Fruit fly (Drosophila melanogaster) whole organism, embryonic: ENCODE results near the gene Ir75b.

ENCODE experiments used
- Blimp-1 ChIP-seq: fragments of 200-800 bp; sonication (Bioruptor generic); optimal IDR thresholded peaks from 3 replicates; lab custom pipeline; 2018; ENCODE audit warnings: missing biosample characterization, missing genetic modification characterization, mild to moderate bottlenecking, moderate library complexity, missing genetic modification reagents
- CG10431 ChIP-seq: fragments of 200-800 bp; sonication (Bioruptor generic); optimal IDR thresholded peaks from 3 replicates; lab custom pipeline; 2018; ENCODE audit warnings: missing biosample characterization, mild to moderate bottlenecking, missing genetic modification characterization
- CG10565 ChIP-seq: fragments of 200-800 bp; sonication (Bioruptor generic); optimal IDR thresholded peaks from 3 replicates; lab custom pipeline; 2016; ENCODE audit warnings: missing biosample characterization, mild to moderate bottlenecking, missing genetic modification characterization
- CG11456 ChIP-seq: fragments of 200-800 bp; sonication (Bioruptor generic); IDR thresholded peaks from 3 replicates; pipeline ENCODE4 v1.3.6; 2022; ENCODE audit warnings: missing biosample characterization, missing genetic modification characterization
- CG12155 ChIP-seq: fragments of 200-800 bp; sonication (Bioruptor generic); optimal IDR thresholded peaks from 3 replicates; lab custom pipeline; 2016; ENCODE audit warnings: missing biosample characterization, missing genetic modification characterization
- CG12219 ChIP-seq: fragments of 200-800 bp; sonication (Bioruptor generic); optimal IDR thresholded peaks from 3 replicates; lab custom pipeline; 2018; ENCODE audit warnings: missing biosample characterization, mild to moderate bottlenecking, missing genetic modification characterization
- CG1233 ChIP-seq: fragments of 200-800 bp; sonication (Bioruptor generic); optimal IDR thresholded peaks from 4 replicates; lab custom pipeline; 2018; ENCODE audit warnings: missing biosample characterization, mild to moderate bottlenecking, missing genetic modification characterization
- CG12942 ChIP-seq: fragments of 200-800 bp; sonication (Bioruptor generic); optimal IDR thresholded peaks from 3 replicates; lab custom pipeline; 2016; ENCODE audit warnings: missing biosample characterization, missing genetic modification characterization
- CG13123 ChIP-seq: fragments of 200-800 bp; sonication (Bioruptor generic); optimal IDR thresholded peaks from 2 replicates; lab custom pipeline; 2016; ENCODE audit warnings: missing biosample characterization, missing genetic modification characterization
- CG13296 ChIP-seq: fragments of 200-800 bp; sonication (Bioruptor generic); optimal IDR thresholded peaks from 3 replicates; lab custom pipeline; 2018; ENCODE audit warnings: missing biosample characterization, mild to moderate bottlenecking, missing genetic modification characterization
- CG13424 ChIP-seq: fragments of 200-800 bp; sonication (Bioruptor generic); optimal IDR thresholded peaks from 2 replicates; lab custom pipeline; 2019; ENCODE audit warnings: missing biosample characterization, mild to moderate bottlenecking, missing genetic modification characterization, moderate library complexity
- CG14441 ChIP-seq: fragments of 200-800 bp; sonication (Bioruptor generic); IDR thresholded peaks from 2 replicates; pipeline ENCODE4 v1.3.6; 2022; ENCODE audit warnings: missing biosample characterization, missing genetic modification characterization
- CG15073 ChIP-seq: fragments of 200-800 bp; sonication (Bioruptor generic); optimal IDR thresholded peaks from 2 replicates; lab custom pipeline; 2016; ENCODE audit warnings: missing biosample characterization, missing genetic modification characterization
- CG15514 ChIP-seq: fragments of 200-800 bp; sonication (Bioruptor generic); optimal IDR thresholded peaks from 3 replicates; lab custom pipeline; 2017; ENCODE audit warnings: missing biosample characterization, missing genetic modification characterization, mild to moderate bottlenecking, moderate library complexity, missing genetic modification reagents
- CG15696 ChIP-seq: fragments of 200-800 bp; sonication (Bioruptor generic); optimal IDR thresholded peaks from 2 replicates; lab custom pipeline; 2019; ENCODE audit warnings: missing biosample characterization, mild to moderate bottlenecking, missing genetic modification characterization, moderate library complexity
- CG1603 ChIP-seq: fragments of 200-800 bp; sonication (Bioruptor generic); optimal IDR thresholded peaks from 2 replicates; lab custom pipeline; 2019; ENCODE audit warnings: missing biosample characterization, mild to moderate bottlenecking, missing genetic modification characterization, moderate library complexity
- CG18599 ChIP-seq: fragments of 200-800 bp; sonication (Bioruptor generic); optimal IDR thresholded peaks from 3 replicates; lab custom pipeline; 2017; ENCODE audit warnings: missing biosample characterization, missing genetic modification characterization, mild to moderate bottlenecking, moderate library complexity, missing genetic modification reagents
- CG2202 ChIP-seq: fragments of 200-800 bp; sonication (Bioruptor generic); optimal IDR thresholded peaks from 2 replicates; lab custom pipeline; 2018; ENCODE audit warnings: missing biosample characterization, mild to moderate bottlenecking, missing genetic modification characterization
- CG30403 ChIP-seq: fragments of 200-800 bp; sonication (Bioruptor generic); optimal IDR thresholded peaks from 3 replicates; lab custom pipeline; 2016; ENCODE audit warnings: missing biosample characterization, missing genetic modification characterization
- CG32767 ChIP-seq: fragments of 200-800 bp; sonication (Bioruptor generic); IDR thresholded peaks from 2 replicates; pipeline ENCODE4 v1.3.6; 2022; ENCODE audit warnings: missing biosample characterization, missing genetic modification characterization
- CG3726 ChIP-seq: fragments of 200-800 bp; sonication (Bioruptor generic); IDR thresholded peaks from 3 replicates; pipeline ENCODE4, ENCODE4 v1.3.6; 2022; ENCODE audit warnings: missing biosample characterization, missing genetic modification characterization
- CG5245 ChIP-seq: fragments of 200-800 bp; sonication (Bioruptor generic); optimal IDR thresholded peaks from 3 replicates; lab custom pipeline; 2016; ENCODE audit warnings: missing biosample characterization, missing genetic modification characterization
- CG6272 ChIP-seq: fragments of 200-800 bp; sonication (Bioruptor generic); IDR thresholded peaks from 2 replicates; pipeline ENCODE4 v1.3.6; 2022; ENCODE audit warnings: missing biosample characterization, missing genetic modification characterization
- CG6654 ChIP-seq: fragments of 200-800 bp; sonication (Bioruptor generic); optimal IDR thresholded peaks from 2 replicates; lab custom pipeline; 2017; ENCODE audit warnings: missing biosample characterization, mild to moderate bottlenecking, missing genetic modification characterization
- CG6813 ChIP-seq: fragments of 200-800 bp; sonication (Bioruptor generic); optimal IDR thresholded peaks from 2 replicates; lab custom pipeline; 2017; ENCODE audit warnings: missing biosample characterization, missing genetic modification characterization, mild to moderate bottlenecking, moderate library complexity, missing genetic modification reagents
- CG8089 ChIP-seq: fragments of 200-800 bp; sonication (Bioruptor generic); optimal IDR thresholded peaks from 3 replicates; lab custom pipeline; 2016; ENCODE audit warnings: missing biosample characterization, missing genetic modification characterization
- CG8388 ChIP-seq: fragments of 200-800 bp; sonication (Bioruptor generic); optimal IDR thresholded peaks from 2 replicates; lab custom pipeline; 2019; ENCODE audit warnings: missing biosample characterization, mild to moderate bottlenecking, missing genetic modification characterization, moderate library complexity
- CG8944 ChIP-seq: fragments of 200-800 bp; sonication (Bioruptor generic); optimal IDR thresholded peaks from 3 replicates; lab custom pipeline; 2016; ENCODE audit warnings: missing biosample characterization, missing genetic modification characterization
- CG9876 ChIP-seq: fragments of 200-800 bp; sonication (Bioruptor generic); optimal IDR thresholded peaks from 2 replicates; lab custom pipeline; 2016; ENCODE audit warnings: missing biosample characterization, missing genetic modification characterization
- CG9932 ChIP-seq: fragments of 200-800 bp; sonication (Bioruptor generic); IDR thresholded peaks from 2 replicates; pipeline ENCODE4 v1.3.6; 2022; ENCODE audit warnings: missing biosample characterization, missing genetic modification characterization
- Fer2 ChIP-seq: fragments of 200-800 bp; sonication (Bioruptor generic); optimal IDR thresholded peaks from 2 replicates; lab custom pipeline; 2018; ENCODE audit warnings: missing biosample characterization, mild to moderate bottlenecking, missing genetic modification characterization, moderate library complexity
- Hmx ChIP-seq: fragments of 200-800 bp; sonication (Bioruptor generic); optimal IDR thresholded peaks from 2 replicates; lab custom pipeline; 2016; ENCODE audit warnings: missing biosample characterization, missing genetic modification characterization
- Sin3A ChIP-seq: fragments of >200 bp; optimal IDR thresholded peaks from 2 replicates; lab custom pipeline; 2018
- Six4 ChIP-seq: fragments of 200-800 bp; sonication (Bioruptor generic); optimal IDR thresholded peaks from 2 replicates; lab custom pipeline; 2016; ENCODE audit warnings: missing biosample characterization, missing genetic modification characterization
- abd-A ChIP-seq: fragments of 200-800 bp; sonication (Bioruptor generic); optimal IDR thresholded peaks from 3 replicates; lab custom pipeline; 2019; ENCODE audit warnings: missing biosample characterization, mild to moderate bottlenecking, missing genetic modification characterization, moderate library complexity
- bigmax ChIP-seq: fragments of 200-800 bp; sonication (Bioruptor generic); optimal IDR thresholded peaks from 2 replicates; lab custom pipeline; 2018; ENCODE audit warnings: missing biosample characterization, mild to moderate bottlenecking, missing genetic modification characterization
- croc ChIP-seq: fragments of 200-800 bp; sonication (Bioruptor generic); conservative IDR thresholded peaks from 3 replicates; pipeline ENCODE4 v1.3.6; 2022; ENCODE audit warnings: missing biosample characterization, missing genetic modification characterization
- dm ChIP-seq: fragments of 200-800 bp; sonication (Bioruptor generic); optimal IDR thresholded peaks from 3 replicates; lab custom pipeline; 2016; ENCODE audit warnings: missing biosample characterization, missing genetic modification characterization
- dmrt11E ChIP-seq: fragments of 200-800 bp; sonication (Bioruptor generic); optimal IDR thresholded peaks from 3 replicates; lab custom pipeline; 2018; ENCODE audit warnings: missing biosample characterization, mild to moderate bottlenecking, missing genetic modification characterization, moderate library complexity
- ems ChIP-seq: fragments of 200-800 bp; sonication (Bioruptor generic); optimal IDR thresholded peaks from 3 replicates; lab custom pipeline; 2016; ENCODE audit warnings: missing biosample characterization, missing genetic modification characterization
- gt ChIP-seq: fragments of 200-800 bp; sonication (Bioruptor generic); IDR thresholded peaks from 2 replicates; pipeline ENCODE4 v1.3.6; 2022; ENCODE audit warnings: missing biosample characterization, missing genetic modification characterization
- her ChIP-seq: fragments of 200-800 bp; sonication (Bioruptor generic); optimal IDR thresholded peaks from 2 replicates; lab custom pipeline; 2016; ENCODE audit warnings: missing biosample characterization, missing genetic modification characterization
- jumu ChIP-seq: fragments of 200-800 bp; sonication (Bioruptor generic); optimal IDR thresholded peaks from 3 replicates; lab custom pipeline; 2016; ENCODE audit warnings: missing biosample characterization, missing genetic modification characterization
- nmo ChIP-seq: fragments of 200-800 bp; sonication (Bioruptor generic); optimal IDR thresholded peaks from 2 replicates; lab custom pipeline; 2018; ENCODE audit warnings: missing biosample characterization, mild to moderate bottlenecking, missing genetic modification characterization, moderate library complexity
- p53 ChIP-seq: fragments of 200-800 bp; sonication (Bioruptor generic); optimal IDR thresholded peaks from 2 replicates; lab custom pipeline; 2016; ENCODE audit warnings: missing biosample characterization, missing genetic modification characterization
- prd ChIP-seq, 3 experiments: fragments of >200 bp in 2 of 3; fragments of 200-800 bp in 1 of 3; sonication (Bioruptor generic) in 1 of 3; optimal IDR thresholded peaks in 2 of 3; IDR thresholded peaks in 1 of 3; 2 replicates in 2 of 3; 3 replicates in 1 of 3; pipeline versions ENCODE4 v1.3.6 to Lab custom; 2017 to 2022; ENCODE audit warnings: missing biosample characterization in 1 of 3, missing genetic modification characterization in 1 of 3
- psq ChIP-seq: fragments of 200-800 bp; sonication (Bioruptor generic); optimal IDR thresholded peaks from 2 replicates; lab custom pipeline; 2017; ENCODE audit warnings: missing biosample characterization, missing genetic modification characterization
- sens ChIP-seq: fragments of 200-800 bp; sonication (Bioruptor generic); peaks from one replicate; lab custom pipeline; 2016; ENCODE audit warnings: missing biosample characterization, missing genetic modification characterization
- stwl ChIP-seq: fragments of 200-800 bp; sonication (Bioruptor generic); optimal IDR thresholded peaks from 3 replicates; lab custom pipeline; 2018; ENCODE audit warnings: missing biosample characterization, mild to moderate bottlenecking, missing genetic modification characterization, moderate library complexity
- tio ChIP-seq: fragments of 200-800 bp; sonication (Bioruptor generic); optimal IDR thresholded peaks from 2 replicates; lab custom pipeline; 2017; ENCODE audit warnings: missing biosample characterization, missing genetic modification characterization, inconsistent platforms
- unpg ChIP-seq: fragments of 200-800 bp; sonication (Bioruptor generic); optimal IDR thresholded peaks from 3 replicates; lab custom pipeline; 2018; ENCODE audit warnings: missing biosample characterization, mild to moderate bottlenecking, missing genetic modification characterization, moderate library complexity
- usp ChIP-seq: fragments of >200 bp; optimal IDR thresholded peaks from 2 replicates; lab custom pipeline; 2017; ENCODE audit warnings: missing biosample characterization, missing genetic modification characterization

Ir75b gene

dm6 chr3L:17804511-17804910 lies 15.5 kb downstream of the Ir75b start, which contains the start of gene ais (continued):
- no peak for TF ChIP-seq CG11456 (GFP tag; lab: Robert Waterston, UW)
- no peak for TF ChIP-seq usp (GFP tag; lab: Kevin White, UChicago)
- no peak for TF ChIP-seq CG18599
- TF ChIP-seq stwl (tag; lab: Kevin White, UChicago): peak; percentile 63
- no peak for TF ChIP-seq dmrt11E
- TF ChIP-seq unpg (GFP tag; lab: Kevin White, UChicago): peak; percentile 39
- no peak for TF ChIP-seq CG14441 (GFP tag; lab: Robert Waterston, UW)
- no peak for TF ChIP-seq CG2202 (tag; lab: Kevin White, UChicago)
- TF ChIP-seq prd (optimal IDR thresholded peaks at IDR 0.05; lab: Kevin White, UChicago): no peak
- TF ChIP-seq prd (GFP tag; IDR thresholded peaks at IDR 0.05; lab: Robert Waterston, UW): no peak
- TF ChIP-seq CG12219: no peak
- no peak for TF ChIP-seq Fer2 (tag; lab: Kevin White, UChicago)
- no peak for TF ChIP-seq Blimp-1 (GFP tag; lab: Kevin White, UChicago)
- no peak for TF ChIP-seq Hmx (GFP tag; lab: Kevin White, UChicago)
- no peak for TF ChIP-seq CG13296 (GFP tag; lab: Kevin White, UChicago)
- TF ChIP-seq CG8089: no peak
- no peak for TF ChIP-seq her (GFP tag; lab: Kevin White, UChicago)
- no peak for TF ChIP-seq Sin3A (lab: Kevin White, UChicago)
- no peak for TF ChIP-seq CG12942 (GFP tag; lab: Kevin White, UChicago)
- TF ChIP-seq CG13424 (tag; lab: Kevin White, UChicago): peak; percentile 32
- no peak for TF ChIP-seq CG32767
- TF ChIP-seq CG15073 (GFP tag; lab: Kevin White, UChicago): no peak
- TF ChIP-seq CG12155 (GFP tag; lab: Kevin White, UChicago): no peak
- TF ChIP-seq bigmax (GFP tag; lab: Kevin White, UChicago): no peak
- TF ChIP-seq CG9932 (GFP tag; lab: Robert Waterston, UW): peak; percentile 62
- TF ChIP-seq abd-A: no peak
- TF ChIP-seq gt (GFP tag; lab: Robert Waterston, UW): no peak
- TF ChIP-seq CG10565 (GFP tag; lab: Kevin White, UChicago): no peak
- TF ChIP-seq Six4: no peak
- no peak for TF ChIP-seq CG1233 (GFP tag; lab: Kevin White, UChicago)
- no peak for TF ChIP-seq CG13123 (GFP tag; lab: Kevin White, UChicago)
- no peak for TF ChIP-seq croc (GFP tag; lab: Robert Waterston, UW)
- peak; percentile 9 for TF ChIP-seq nmo
- TF ChIP-seq CG6813 (GFP tag; lab: Kevin White, UChicago): no peak
- no peak for TF ChIP-seq ems (GFP tag; lab: Kevin White, UChicago)
- peak; percentile 15 for TF ChIP-seq CG15696 (tag; lab: Kevin White, UChicago)
- TF ChIP-seq CG6272 (GFP tag; lab: Robert Waterston, UW): no peak
- TF ChIP-seq CG15514 (GFP tag; lab: Kevin White, UChicago): no peak
- TF ChIP-seq CG30403 (GFP tag; lab: Kevin White, UChicago): peak; percentile 40
- TF ChIP-seq dm (GFP tag; lab: Kevin White, UChicago): peak; percentile 93
- no peak for TF ChIP-seq p53 (GFP tag; lab: Kevin White, UChicago)
- no peak for TF ChIP-seq CG8388 (GFP tag; lab: Kevin White, UChicago)
- TF ChIP-seq CG1603 (tag; lab: Kevin White, UChicago): peak; percentile 53
- no peak for TF ChIP-seq tio
- TF ChIP-seq CG5245: no peak
- TF ChIP-seq CG8944 (GFP tag; lab: Kevin White, UChicago): no peak
- TF ChIP-seq CG9876 (GFP tag; lab: Kevin White, UChicago): no peak
- no peak for TF ChIP-seq jumu (GFP tag; lab: Kevin White, UChicago)
- no peak for TF ChIP-seq psq
- TF ChIP-seq CG10431 (GFP tag; lab: Kevin White, UChicago): no peak
- peak; percentile 61 for TF ChIP-seq sens (GFP tag; lab: Kevin White, UChicago)
- no peak for TF ChIP-seq CG6654 (GFP tag; lab: Kevin White, UChicago)
- no peak for TF ChIP-seq CG3726 (GFP tag; lab: Robert Waterston, UW)
